Fruit fly (Drosophila melanogaster) whole organism, embryonic: ENCODE data around the gene CG8097.

Experiments
- CG10543 ChIP-seq: fragments of 200-800 bp; sonication (Bioruptor generic); optimal IDR thresholded peaks from 3 replicates; lab custom pipeline; 2017; ENCODE audit warnings: missing biosample characterization, mild to moderate bottlenecking, missing genetic modification characterization, moderate library complexity
- CG31388 ChIP-seq: fragments of 200-800 bp; sonication (Bioruptor generic); optimal IDR thresholded peaks from 2 replicates; lab custom pipeline; 2016; ENCODE audit warnings: missing biosample characterization, missing genetic modification characterization
- CG8388 ChIP-seq: fragments of 200-800 bp; sonication (Bioruptor generic); optimal IDR thresholded peaks from 2 replicates; lab custom pipeline; 2019; ENCODE audit warnings: missing biosample characterization, mild to moderate bottlenecking, missing genetic modification characterization, moderate library complexity
- Hr78 ChIP-seq, 2 experiments: fragments of 200-800 bp in 1 of 2; fragments of >200 bp in 1 of 2; sonication (Bioruptor generic) in 1 of 2; optimal IDR thresholded peaks; 2 replicates each; lab custom pipeline; 2017 to 2019; ENCODE audit warnings: missing biosample characterization in 2 of 2, missing genetic modification characterization in 2 of 2, mild to moderate bottlenecking in 1 of 2, moderate library complexity in 1 of 2
- Lpt ChIP-seq: fragments of >200 bp; optimal IDR thresholded peaks from 2 replicates; lab custom pipeline; 2018; ENCODE audit warnings: missing biosample characterization, missing genetic modification characterization
- Ravus ChIP-seq: fragments of 200-800 bp; sonication (Bioruptor generic); IDR thresholded peaks from 2 replicates; pipeline ENCODE4 v1.3.6; 2022; ENCODE audit warnings: missing biosample characterization, missing genetic modification characterization
- eyg ChIP-seq: fragments of 200-800 bp; sonication (Bioruptor generic); optimal IDR thresholded peaks from 3 replicates; lab custom pipeline; 2016; ENCODE audit warnings: missing biosample characterization, missing genetic modification characterization
- mam ChIP-seq: fragments of 200-800 bp; sonication (Bioruptor generic); optimal IDR thresholded peaks from 3 replicates; lab custom pipeline; 2016; ENCODE audit warnings: missing biosample characterization, missing genetic modification characterization
- psq ChIP-seq: fragments of 200-800 bp; sonication (Bioruptor generic); optimal IDR thresholded peaks from 2 replicates; lab custom pipeline; 2017; ENCODE audit warnings: missing biosample characterization, missing genetic modification characterization
- repo ChIP-seq: fragments of 200-800 bp; sonication (Bioruptor generic); optimal IDR thresholded peaks from 2 replicates; lab custom pipeline; 2016; ENCODE audit warnings: missing biosample characterization, missing genetic modification characterization
- twi ChIP-seq: fragments of 200-800 bp; optimal IDR thresholded peaks from 2 replicates; lab custom pipeline; 2019; ENCODE audit warnings: missing biosample characterization, mild to moderate bottlenecking, missing genetic modification characterization, moderate library complexity
- vfl ChIP-seq: fragments of 200-800 bp; sonication (Bioruptor generic); optimal IDR thresholded peaks from 2 replicates; lab custom pipeline; 2016; ENCODE audit warnings: missing biosample characterization, missing genetic modification characterization

dm6 chrX:15608751-15609345 lies 25.9 kb downstream of the CG8097 start:
- TF ChIP-seq CG31388 (no peak), twi (tag; lab: Kevin White, UChicago) (no peak), vfl (GFP tag; lab: Kevin White, UChicago) (no peak), eyg (GFP tag; lab: Kevin White, UChicago) (no peak), mam (no peak), Hr78 (GFP tag; optimal IDR thresholded peaks at IDR 0.05; lab: Kevin White, UChicago) (no peak), Lpt (no peak), psq (GFP tag; lab: Kevin White, UChicago) (no peak), CG8388 (GFP tag; lab: Kevin White, UChicago) (no peak), CG10543 (no peak), repo (no peak), Ravus (GFP tag; lab: Robert Waterston, UW) (no peak)
